Fruit fly (Drosophila melanogaster) whole organism, embryonic: ENCODE measurements around the gene bmm.

ENCODE experiments used
- B-H2 ChIP-seq: fragments of 200-800 bp; sonication (Bioruptor generic); optimal IDR thresholded peaks from 2 replicates; lab custom pipeline; 2018; ENCODE audit warnings: missing biosample characterization, mild to moderate bottlenecking, missing genetic modification characterization
- CG1024 ChIP-seq: fragments of 200-800 bp; sonication (Bioruptor generic); IDR thresholded peaks from 2 replicates; pipeline ENCODE4 v1.3.6; 2022; ENCODE audit warnings: missing biosample characterization, missing genetic modification characterization
- CG13287 ChIP-seq: fragments of 200-800 bp; sonication (Bioruptor generic); IDR thresholded peaks from 2 replicates; pipeline ENCODE4 v1.3.6; 2022; ENCODE audit warnings: missing biosample characterization, missing genetic modification characterization; ENCODE audit not compliant: partially characterized antibody
- CG17359 ChIP-seq: fragments of 200-800 bp; sonication (Bioruptor generic); optimal IDR thresholded peaks from 3 replicates; lab custom pipeline; 2018; ENCODE audit warnings: missing biosample characterization, mild to moderate bottlenecking, missing genetic modification characterization, moderate library complexity
- CG2129 ChIP-seq: fragments of 200-800 bp; sonication (Bioruptor generic); IDR thresholded peaks from 2 replicates; pipeline ENCODE4 v1.3.6; 2022; ENCODE audit warnings: missing biosample characterization, missing genetic modification characterization; ENCODE audit not compliant: partially characterized antibody
- CG31365 ChIP-seq: fragments of 200-800 bp; sonication (Bioruptor generic); optimal IDR thresholded peaks from 2 replicates; lab custom pipeline; 2018; ENCODE audit warnings: missing biosample characterization, mild to moderate bottlenecking, missing genetic modification characterization
- CG3163 ChIP-seq: fragments of 200-800 bp; sonication (Bioruptor generic); optimal IDR thresholded peaks from 3 replicates; lab custom pipeline; 2016; ENCODE audit warnings: missing biosample characterization, missing genetic modification characterization
- CG33557 ChIP-seq: fragments of 200-800 bp; sonication (Bioruptor generic); optimal IDR thresholded peaks from 2 replicates; lab custom pipeline; 2019; ENCODE audit warnings: missing biosample characterization, mild to moderate bottlenecking, missing genetic modification characterization, moderate library complexity
- CG3407 ChIP-seq: fragments of 200-800 bp; sonication (Bioruptor generic); optimal IDR thresholded peaks from 2 replicates; lab custom pipeline; 2018; ENCODE audit warnings: missing biosample characterization, mild to moderate bottlenecking, missing genetic modification characterization
- CG34422 ChIP-seq: fragments of 200-800 bp; sonication (Bioruptor generic); IDR thresholded peaks from 3 replicates; pipeline ENCODE4 v1.3.6; 2022; ENCODE audit warnings: missing biosample characterization, missing genetic modification characterization
- CG43689 ChIP-seq: fragments of 200-800 bp; sonication (Bioruptor generic); IDR thresholded peaks from 2 replicates; pipeline ENCODE4 v1.3.6; 2022; ENCODE audit warnings: missing biosample characterization, missing genetic modification characterization
- CG4730 ChIP-seq: fragments of 200-800 bp; sonication (Bioruptor generic); IDR thresholded peaks from 2 replicates; pipeline ENCODE4 v1.3.6; 2022; ENCODE audit warnings: missing biosample characterization, missing genetic modification characterization
- CG6654 ChIP-seq: fragments of 200-800 bp; sonication (Bioruptor generic); optimal IDR thresholded peaks from 2 replicates; lab custom pipeline; 2017; ENCODE audit warnings: missing biosample characterization, mild to moderate bottlenecking, missing genetic modification characterization
- CG8944 ChIP-seq: fragments of 200-800 bp; sonication (Bioruptor generic); optimal IDR thresholded peaks from 3 replicates; lab custom pipeline; 2016; ENCODE audit warnings: missing biosample characterization, missing genetic modification characterization
- CHES-1-like ChIP-seq: fragments of 200-800 bp; sonication (Bioruptor generic); optimal IDR thresholded peaks from 2 replicates; lab custom pipeline; 2016; ENCODE audit warnings: missing biosample characterization, missing genetic modification characterization
- Dbx ChIP-seq: fragments of 200-800 bp; sonication (Bioruptor generic); IDR thresholded peaks from 3 replicates; pipeline ENCODE4 v1.3.6; 2022; ENCODE audit warnings: missing biosample characterization, missing genetic modification characterization
- E2f1 ChIP-seq: fragments of 200-800 bp; sonication (Bioruptor generic); IDR thresholded peaks from 2 replicates; pipeline ENCODE4 v1.3.6; 2022; ENCODE audit warnings: missing biosample characterization, missing genetic modification characterization
- Ets65A ChIP-seq: fragments of 200-800 bp; sonication (Bioruptor generic); peaks from one replicate; lab custom pipeline; 2016; ENCODE audit warnings: missing biosample characterization, missing genetic modification characterization
- H15 ChIP-seq: fragments of 200-800 bp; sonication (Bioruptor generic); IDR thresholded peaks from 3 replicates; pipeline ENCODE4 v1.3.6; 2022; ENCODE audit warnings: missing biosample characterization, missing genetic modification characterization
- HmgZ ChIP-seq: fragments of 200-800 bp; sonication (Bioruptor generic); optimal IDR thresholded peaks from 2 replicates; lab custom pipeline; 2018; ENCODE audit warnings: missing biosample characterization, mild to moderate bottlenecking, missing genetic modification characterization
- Hr3 ChIP-seq: fragments of 200-800 bp; sonication (Bioruptor generic); optimal IDR thresholded peaks from 3 replicates; lab custom pipeline; 2016; ENCODE audit warnings: missing biosample characterization, missing genetic modification characterization
- Kr ChIP-seq: fragments of 200-800 bp; sonication (Bioruptor generic); optimal IDR thresholded peaks from 2 replicates; lab custom pipeline; 2017; ENCODE audit warnings: missing biosample characterization, mild to moderate bottlenecking, missing genetic modification characterization
- Ptx1 ChIP-seq: fragments of 200-800 bp; sonication (Bioruptor generic); IDR thresholded peaks from 2 replicates; pipeline ENCODE4 v1.3.6; 2022; ENCODE audit warnings: missing biosample characterization, missing genetic modification characterization
- Scr ChIP-seq: fragments of 200-800 bp; sonication (Bioruptor generic); IDR thresholded peaks from 2 replicates; pipeline ENCODE4 v1.3.6; 2022; ENCODE audit warnings: missing biosample characterization, missing genetic modification characterization; ENCODE audit not compliant: partially characterized antibody
- Side ChIP-seq: fragments of 200-800 bp; sonication (Bioruptor generic); optimal IDR thresholded peaks from 2 replicates; lab custom pipeline; 2016; ENCODE audit warnings: missing biosample characterization, missing genetic modification characterization
- Stat92E ChIP-seq, 3 experiments: fragments of >200 bp in 2 of 3; fragments of 200-800 bp in 1 of 3; sonication (Bioruptor generic) in 1 of 3; optimal IDR thresholded peaks; 2 replicates each; lab custom pipeline; 2017 to 2019; ENCODE audit warnings: missing biosample characterization in 3 of 3, missing genetic modification characterization in 3 of 3, mild to moderate bottlenecking in 1 of 3, moderate library complexity in 1 of 3
- ac ChIP-seq: fragments of 200-800 bp; sonication (Bioruptor generic); optimal IDR thresholded peaks from 3 replicates; lab custom pipeline; 2017; ENCODE audit warnings: missing biosample characterization, mild to moderate bottlenecking, missing genetic modification characterization
- ara ChIP-seq: fragments of 200-800 bp; sonication (Bioruptor generic); IDR thresholded peaks from 2 replicates; pipeline ENCODE4 v1.3.6; 2022; ENCODE audit warnings: missing biosample characterization, missing genetic modification characterization
- crp ChIP-seq, 2 experiments: fragments of 200-800 bp; sonication (Bioruptor generic); optimal IDR thresholded peaks; 2 replicates in 1 of 2; 3 replicates in 1 of 2; lab custom pipeline; 2017; ENCODE audit warnings: missing biosample characterization in 2 of 2, missing genetic modification characterization in 2 of 2, mild to moderate bottlenecking in 1 of 2, moderate library complexity in 1 of 2
- cwo ChIP-seq: fragments of 200-800 bp; sonication (Bioruptor generic); optimal IDR thresholded peaks from 3 replicates; lab custom pipeline; 2017; ENCODE audit warnings: missing biosample characterization, missing genetic modification characterization, mild to moderate bottlenecking, moderate library complexity, missing genetic modification reagents
- da ChIP-seq: fragments of 200-800 bp; sonication (Bioruptor generic); optimal IDR thresholded peaks from 2 replicates; lab custom pipeline; 2016; ENCODE audit warnings: missing biosample characterization, missing genetic modification characterization
- eve ChIP-seq, 2 experiments: fragments of >200 bp; optimal IDR thresholded peaks; 2 replicates each; lab custom pipeline; 2017; ENCODE audit warnings: missing biosample characterization in 2 of 2, missing genetic modification characterization in 2 of 2
- gfzf ChIP-seq: fragments of 200-800 bp; sonication (Bioruptor generic); optimal IDR thresholded peaks from 2 replicates; lab custom pipeline; 2016; ENCODE audit warnings: missing biosample characterization, mild to moderate bottlenecking, missing genetic modification characterization, moderate library complexity
- hbn ChIP-seq: fragments of 200-800 bp; sonication (Bioruptor generic); IDR thresholded peaks from 2 replicates; pipeline ENCODE4 v1.3.6; 2022; ENCODE audit warnings: missing biosample characterization, missing genetic modification characterization; ENCODE audit not compliant: partially characterized antibody
- hkb ChIP-seq, 2 experiments: fragments of 200-800 bp in 1 of 2; fragments of >200 bp in 1 of 2; sonication (Bioruptor generic) in 1 of 2; IDR thresholded peaks in 1 of 2; optimal IDR thresholded peaks in 1 of 2; 2 replicates each; pipeline versions ENCODE4 v1.3.6 to Lab custom; 2017 to 2022; ENCODE audit warnings: missing biosample characterization in 1 of 2, missing genetic modification characterization in 1 of 2
- lmd ChIP-seq: fragments of 200-800 bp; sonication (Bioruptor generic); IDR thresholded peaks from 2 replicates; pipeline ENCODE4 v1.3.6; 2022; ENCODE audit warnings: missing biosample characterization, missing genetic modification characterization
- lola ChIP-seq, 3 experiments: fragments of >200 bp in 2 of 3; fragments of 200-800 bp in 1 of 3; sonication (Bioruptor generic) in 1 of 3; optimal IDR thresholded peaks; 2 replicates each; lab custom pipeline; 2017 to 2019; ENCODE audit warnings: missing biosample characterization in 3 of 3, missing genetic modification characterization in 3 of 3, mild to moderate bottlenecking in 1 of 3, moderate library complexity in 1 of 3
- mirr ChIP-seq: fragments of 200-800 bp; sonication (Bioruptor generic); optimal IDR thresholded peaks from 3 replicates; lab custom pipeline; 2018; ENCODE audit warnings: missing biosample characterization, mild to moderate bottlenecking, missing genetic modification characterization
- peb ChIP-seq: fragments of 200-800 bp; sonication (Bioruptor generic); IDR thresholded peaks from 2 replicates; pipeline ENCODE4 v1.3.6; 2022; ENCODE audit warnings: missing biosample characterization, missing genetic modification characterization
- pzg ChIP-seq: fragments of 200-800 bp; sonication (Bioruptor generic); optimal IDR thresholded peaks from 3 replicates; lab custom pipeline; 2018; ENCODE audit warnings: missing biosample characterization, mild to moderate bottlenecking, missing genetic modification characterization, moderate library complexity
- rib ChIP-seq: fragments of 200-800 bp; sonication (Bioruptor generic); IDR thresholded peaks from 2 replicates; pipeline ENCODE4 v1.3.6; 2022; ENCODE audit warnings: missing biosample characterization, missing genetic modification characterization
- sd ChIP-seq: fragments of 200-800 bp; sonication (Bioruptor generic); optimal IDR thresholded peaks from 3 replicates; lab custom pipeline; 2018; ENCODE audit warnings: missing biosample characterization, mild to moderate bottlenecking, missing genetic modification characterization, moderate library complexity
- sim ChIP-seq: fragments of 200-800 bp; sonication (Bioruptor generic); IDR thresholded peaks from 2 replicates; pipeline ENCODE4 v1.3.6; 2022; ENCODE audit warnings: missing biosample characterization, missing genetic modification characterization
- stwl ChIP-seq: fragments of 200-800 bp; sonication (Bioruptor generic); optimal IDR thresholded peaks from 3 replicates; lab custom pipeline; 2018; ENCODE audit warnings: missing biosample characterization, mild to moderate bottlenecking, missing genetic modification characterization, moderate library complexity
- sug ChIP-seq: fragments of 200-800 bp; optimal IDR thresholded peaks from 2 replicates; lab custom pipeline; 2019; ENCODE audit warnings: missing biosample characterization, mild to moderate bottlenecking, missing genetic modification characterization, moderate library complexity
- unpg ChIP-seq: fragments of 200-800 bp; sonication (Bioruptor generic); optimal IDR thresholded peaks from 3 replicates; lab custom pipeline; 2018; ENCODE audit warnings: missing biosample characterization, mild to moderate bottlenecking, missing genetic modification characterization, moderate library complexity
- usp ChIP-seq: fragments of >200 bp; optimal IDR thresholded peaks from 2 replicates; lab custom pipeline; 2017; ENCODE audit warnings: missing biosample characterization, missing genetic modification characterization
- vnd ChIP-seq: fragments of 200-800 bp; sonication (Bioruptor generic); IDR thresholded peaks from 3 replicates; pipeline ENCODE4 v1.3.6; 2022; ENCODE audit warnings: missing biosample characterization, missing genetic modification characterization; ENCODE audit not compliant: partially characterized antibody
- wor ChIP-seq: fragments of 200-800 bp; sonication (Bioruptor generic); IDR thresholded peaks from 2 replicates; pipeline ENCODE4 v1.3.6; 2022; ENCODE audit warnings: missing biosample characterization, missing genetic modification characterization

bmm gene

dm6 chr3L:14784949-14785408, 1.2 kb downstream of the bmm start (continued):
- TF ChIP-seq CG3163 (GFP tag; lab: Kevin White, UChicago), result peak; percentile 76
- TF ChIP-seq CHES-1-like (GFP tag; lab: Kevin White, UChicago), result peak; percentile 91
- peak; percentile 99 for TF ChIP-seq Ets65A
- peak; percentile 85 for TF ChIP-seq rib
- peak in 1 of 2 experiments; percentile 49 for TF ChIP-seq crp (GFP tag; optimal IDR thresholded peaks at IDR 0.05; lab: Kevin White, UChicago)
- TF ChIP-seq Stat92E (GFP tag; optimal IDR thresholded peaks at IDR 0.05; lab: Kevin White, UChicago), result peak in 1 of 3 experiments; percentile 94
- TF ChIP-seq H15 (GFP tag; lab: Robert Waterston, UW), result peak; percentile 80
- TF ChIP-seq Ptx1 (GFP tag; lab: Robert Waterston, UW), result peak; percentile 93
- peak; percentile 93 for TF ChIP-seq sug (tag; lab: Kevin White, UChicago)
- TF ChIP-seq CG13287 (GFP tag; lab: Robert Waterston, UW), result no peak; the same call in 1 of the 2 replicates
- peak; percentile 82 for TF ChIP-seq Kr
- TF ChIP-seq stwl (tag; lab: Kevin White, UChicago), result peak; percentile 49
- peak; percentile 91 for TF ChIP-seq Dbx
- TF ChIP-seq usp, result no peak
- peak; percentile 92 for TF ChIP-seq Side
- TF ChIP-seq CG4730 (GFP tag; lab: Robert Waterston, UW), result peak; percentile 80
- peak; percentile 90 for TF ChIP-seq mirr (GFP tag; lab: Kevin White, UChicago)
- TF ChIP-seq CG6654 (GFP tag; lab: Kevin White, UChicago), result peak; percentile 91
- peak; percentile 96 for TF ChIP-seq HmgZ
- no peak for TF ChIP-seq CG2129
- peak; percentile 98 for TF ChIP-seq CG33557 (GFP tag; lab: Kevin White, UChicago)
- TF ChIP-seq eve (GFP tag; optimal IDR thresholded peaks at IDR 0.05; lab: Kevin White, UChicago), result peak in 1 of 2 experiments; percentile 22
- peak; percentile 88 for TF ChIP-seq CG31365
- TF ChIP-seq da (GFP tag; lab: Kevin White, UChicago), result peak; percentile 81
- TF ChIP-seq lmd (GFP tag; lab: Robert Waterston, UW), result peak; percentile 94
- TF ChIP-seq lola (GFP tag; optimal IDR thresholded peaks at IDR 0.05; lab: Kevin White, UChicago), result peak in 1 of 3 experiments; percentile 98
- TF ChIP-seq CG34422, result peak; percentile 81
- peak; percentile 92 for TF ChIP-seq ac
- TF ChIP-seq ara (GFP tag; lab: Robert Waterston, UW), result peak; percentile 91
- TF ChIP-seq hkb (optimal IDR thresholded peaks at IDR 0.05; lab: Kevin White, UChicago), result no peak
- peak; percentile 92 for TF ChIP-seq hkb (GFP tag; IDR thresholded peaks at IDR 0.05; lab: Robert Waterston, UW)
- TF ChIP-seq wor (GFP tag; lab: Robert Waterston, UW), result peak; percentile 88
- peak; percentile 81 for TF ChIP-seq CG43689
- TF ChIP-seq peb (GFP tag; lab: Robert Waterston, UW), result peak; percentile 78
- no peak for TF ChIP-seq Scr (GFP tag; lab: Robert Waterston, UW)
- peak; percentile 89 for TF ChIP-seq B-H2 (GFP tag; lab: Kevin White, UChicago)
- TF ChIP-seq Hr3 (GFP tag; lab: Kevin White, UChicago), result peak; percentile 95
- no peak for TF ChIP-seq gfzf (GFP tag; lab: Kevin White, UChicago)
- peak; percentile 90 for TF ChIP-seq E2f1 (GFP tag; lab: Robert Waterston, UW)
- peak; percentile 88 for TF ChIP-seq CG8944 (GFP tag; lab: Kevin White, UChicago)
- TF ChIP-seq CG1024, result peak; percentile 56
- peak; percentile 54; the same call in 1 of the 2 replicates for TF ChIP-seq sim (GFP tag; lab: Robert Waterston, UW)
- peak; percentile 87 for TF ChIP-seq sd (tag; lab: Kevin White, UChicago)
- peak; percentile 95 for TF ChIP-seq cwo (GFP tag; lab: Kevin White, UChicago)
- TF ChIP-seq CG3407 (GFP tag; lab: Kevin White, UChicago), result peak; percentile 91
- TF ChIP-seq pzg (GFP tag; lab: Kevin White, UChicago), result no peak
- TF ChIP-seq hbn (GFP tag; lab: Robert Waterston, UW), result no peak
- TF ChIP-seq vnd (GFP tag; lab: Robert Waterston, UW), result no peak
- peak; percentile 96 for TF ChIP-seq unpg (GFP tag; lab: Kevin White, UChicago)
- peak; percentile 96 for TF ChIP-seq CG17359
